Worm (Caenorhabditis elegans) whole organism, young adult: Measurements from ENCODE around the gene dod-20.

Source experiments
- B0336.3 ChIP-seq: fragments of 200-800 bp; sonication (Bioruptor generic); IDR thresholded peaks from 2 replicates; pipeline ENCODE4 v1.3.6; 2022; ENCODE audit warnings: missing genetic modification characterization, missing compliant biosample characterization
- F22D6.2 ChIP-seq: sonication (generic microtip); optimal IDR thresholded peaks from 2 replicates; lab custom pipeline; 2016; ENCODE audit warnings: mild to moderate bottlenecking, missing genetic modification characterization, missing compliant biosample characterization
- F39B2.1 ChIP-seq: fragments of 200-800 bp; sonication (Bioruptor generic); IDR thresholded peaks from 2 replicates; pipeline ENCODE4 v1.3.6; 2022; ENCODE audit warnings: missing genetic modification reagents, missing genetic modification characterization, missing compliant biosample characterization
- ama-1 ChIP-seq, 3 experiments: fragments of 150-350 bp in 1 of 3; sonication (generic microtip) in 2 of 3; optimal IDR thresholded peaks; 2 replicates each; lab custom pipeline; 2014 to 2018; ENCODE audit warnings: missing biosample characterization in 2 of 3, missing genetic modification characterization in 2 of 3, missing genetic modification reagents in 2 of 3
- cebp-1 ChIP-seq, 2 experiments: fragments of 200-800 bp in 1 of 2; sonication (Bioruptor generic) in 1 of 2; sonication (generic microtip) in 1 of 2; IDR thresholded peaks in 1 of 2; optimal IDR thresholded peaks in 1 of 2; 2 replicates each; pipeline versions ENCODE4 v1.3.6 to Lab custom; 2017 to 2022; ENCODE audit warnings: missing compliant biosample characterization in 2 of 2, missing genetic modification characterization in 2 of 2, mild to moderate bottlenecking in 1 of 2, missing genetic modification reagents in 1 of 2, moderate library complexity in 1 of 2
- ceh-27 ChIP-seq: fragments of 200-800 bp; sonication (Bioruptor generic); optimal IDR thresholded peaks from 2 replicates; lab custom pipeline; 2018; ENCODE audit warnings: mild to moderate bottlenecking, missing genetic modification characterization, moderate library complexity, missing compliant biosample characterization
- efl-1 ChIP-seq: fragments of 150-350 bp; optimal IDR thresholded peaks from 2 replicates; lab custom pipeline; 2014; ENCODE audit warnings: missing biosample characterization, missing genetic modification reagents, missing genetic modification characterization
- nhr-90 ChIP-seq: sonication (generic microtip); optimal IDR thresholded peaks from 2 replicates; lab custom pipeline; 2016; ENCODE audit warnings: missing genotype, mild to moderate bottlenecking, missing genetic modification characterization, missing compliant biosample characterization
- pbrm-1 ChIP-seq: fragments of 200-800 bp; sonication (Bioruptor generic); IDR thresholded peaks from 2 replicates; pipeline ENCODE4 v1.3.6; 2022; ENCODE audit warnings: missing genetic modification reagents, missing genetic modification characterization, missing compliant biosample characterization
- unc-130 ChIP-seq: sonication (generic microtip); optimal IDR thresholded peaks from 2 replicates; lab custom pipeline; 2016; ENCODE audit warnings: missing genetic modification reagents, missing genetic modification characterization, missing compliant biosample characterization
- unc-62 ChIP-seq: fragments of 150-350 bp; optimal IDR thresholded peaks from 2 replicates; lab custom pipeline; 2014; ENCODE audit warnings: missing biosample characterization, missing genetic modification reagents, missing genetic modification characterization
- zfh-2 ChIP-seq: fragments of 200-800 bp; sonication (Bioruptor generic); conservative IDR thresholded peaks from 2 replicates; pipeline ENCODE4 v1.3.6; 2022; ENCODE audit warnings: missing genetic modification reagents, missing genetic modification characterization, missing compliant biosample characterization
- ztf-18 ChIP-seq: sonication (generic microtip); optimal IDR thresholded peaks from 2 replicates; lab custom pipeline; 2016; ENCODE audit warnings: missing genotype, mild to moderate bottlenecking, missing genetic modification characterization, missing compliant biosample characterization

DNA sequence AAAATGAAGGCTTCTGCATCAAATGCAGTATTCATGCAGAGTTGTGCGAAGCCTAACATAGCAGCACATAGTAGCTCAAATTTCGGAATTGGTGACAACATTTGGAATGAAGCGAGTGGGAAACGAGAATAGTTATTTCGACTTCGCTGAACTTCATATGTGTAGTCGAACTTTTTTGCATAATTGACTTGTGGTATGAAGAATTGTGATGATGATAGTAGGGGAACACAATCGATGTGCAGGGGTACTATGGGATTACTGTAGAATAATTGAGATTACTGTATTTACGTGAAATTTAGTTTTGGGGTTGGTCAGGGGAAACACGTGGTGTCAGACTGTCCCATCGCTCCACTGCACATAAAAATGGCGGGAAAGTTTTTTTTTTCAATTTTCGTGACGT, 18.7 kb downstream of the dod-20 start, which contains the start of gene B0554.7:
- TF ChIP-seq zfh-2 (no peak), cebp-1 (GFP tag; IDR thresholded peaks at IDR 0.05; lab: Robert Waterston, UW) (no peak), cebp-1 (tag; optimal IDR thresholded peaks at IDR 0.05; lab: Kevin White, UChicago) (no peak), pbrm-1 (no peak), unc-130 (GFP tag; lab: Kevin White, UChicago) (no peak), efl-1 (no peak), F22D6.2 (tag; lab: Kevin White, UChicago) (no peak), F39B2.1 (GFP tag; lab: Robert Waterston, UW) (no peak), ceh-27 (GFP tag; lab: Kevin White, UChicago) (no peak), ztf-18 (no peak), ama-1 (optimal IDR thresholded peaks at IDR 0.05; lab: Kevin White, UChicago) (no peak), ama-1 (GFP tag; optimal IDR thresholded peaks at IDR 0.05; lab: Kevin White, UChicago) (no peak), unc-62 (GFP tag; lab: Kevin White, UChicago) (no peak), nhr-90 (tag; lab: Kevin White, UChicago) (no peak), B0336.3 (GFP tag; lab: Robert Waterston, UW) (no peak)
